Fruit fly (Drosophila melanogaster) whole organism, larva: Measurements from ENCODE around the gene Rab19.

Experiments
- noc ChIP-seq: fragments of 200-800 bp; sonication (Bioruptor generic); optimal IDR thresholded peaks from 3 replicates; lab custom pipeline; 2019; ENCODE audit warnings: missing biosample characterization, mild to moderate bottlenecking, missing genetic modification characterization, moderate library complexity

Rab19 gene

DNA sequence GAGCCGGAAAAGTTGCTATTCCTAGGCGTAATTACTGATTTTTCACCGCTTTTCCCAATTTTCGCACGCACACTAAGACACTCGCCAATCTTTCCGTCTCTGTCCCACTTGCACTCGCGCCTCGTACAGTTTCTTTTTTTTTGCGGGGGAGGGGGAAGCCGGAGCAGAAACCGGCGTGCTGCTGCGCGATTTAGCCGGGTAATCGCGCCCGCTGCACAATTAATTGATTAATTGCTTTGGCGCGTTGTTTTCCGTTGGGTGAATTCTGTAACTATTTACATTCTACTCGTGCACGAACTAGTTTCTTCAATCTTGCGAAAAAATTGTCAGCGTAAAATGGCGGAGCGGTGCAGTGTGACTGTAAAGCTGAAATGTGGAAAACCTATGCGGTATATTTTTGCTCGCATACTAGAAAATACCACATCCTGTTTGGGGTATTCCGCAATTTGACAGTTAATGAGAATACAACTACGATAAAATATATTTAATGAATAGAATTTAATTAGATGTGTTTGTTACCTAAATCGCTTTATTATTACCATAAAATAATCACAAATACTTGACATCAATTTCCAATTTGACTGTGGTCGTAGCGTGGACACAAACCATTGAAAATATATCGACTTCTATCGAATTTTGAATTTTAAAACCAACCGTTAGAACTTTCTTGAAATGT, 18.5 kb downstream of the Rab19 start, which contains the start of gene Cpsf6:
Gene Cpsf6 (minus strand): TSS at position 362 of the 676 bp plus-strand sequence.
- TF ChIP-seq noc (tag; lab: Kevin White, UChicago) = no peak

- no peak for TF ChIP-seq noc (tag; lab: Kevin White, UChicago)
Observed at dm6 chr3L:8318916-8319506, 22.2 kb downstream of the Rab19 start, which contains the start of gene CG43059. Gene CG43059, minus strand, starts transcription at chr3L:8318966.

dm6 chr3L:8320105-8320813, 23.4 kb downstream of the Rab19 start, which contains the start of gene CG13670:
Gene CG13670, plus strand, starts transcription at chr3L:8320763.
- TF ChIP-seq noc (tag; lab: Kevin White, UChicago) = no peak

DNA sequence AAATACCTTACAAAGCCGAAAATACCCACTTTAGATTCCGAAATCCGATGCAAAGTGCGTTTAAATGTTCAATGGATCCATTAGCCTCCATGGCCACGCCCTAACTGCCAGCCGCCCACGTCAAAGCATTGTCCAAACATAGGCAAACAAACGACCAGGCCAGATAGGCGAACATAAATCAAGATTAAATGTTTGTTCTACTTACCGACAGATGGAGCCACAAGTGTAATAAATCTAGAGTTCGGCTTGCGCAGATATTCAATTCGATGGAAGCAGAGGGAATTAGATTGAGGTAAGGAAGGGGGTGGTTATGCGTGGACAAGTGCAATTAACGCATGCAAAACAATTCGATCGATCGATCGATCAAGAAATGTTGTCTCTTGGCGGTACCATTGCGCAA, 27.0 kb downstream of the Rab19 start:
- TF ChIP-seq noc (tag; lab: Kevin White, UChicago) = no peak

DNA sequence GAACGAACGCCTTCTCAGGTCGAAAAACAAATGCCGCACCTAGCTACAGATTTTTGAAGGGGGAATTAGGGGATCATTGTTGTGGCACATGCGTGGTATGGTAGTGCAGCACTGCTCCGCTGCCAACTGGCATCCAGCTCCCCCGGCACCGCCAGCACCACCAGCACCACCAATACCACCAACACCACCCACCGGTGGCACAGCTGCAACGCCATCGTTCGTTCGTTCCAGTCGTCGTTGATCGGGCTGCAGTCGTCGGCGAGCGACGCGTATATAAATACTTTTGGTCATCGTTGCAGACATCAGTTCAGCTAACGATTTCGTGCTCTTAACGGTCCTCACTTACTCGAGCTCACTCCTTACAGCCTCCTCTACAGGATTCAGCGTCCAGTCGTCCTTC, 28.7 kb downstream of the Rab19 start, which contains the start of gene CG34461:
Gene CG34461 (plus strand): TSS at position 301 of the 400 bp plus-strand sequence.
- no peak for TF ChIP-seq noc (tag; lab: Kevin White, UChicago)

dm6 chr3L:8328283-8328682, 31.5 kb downstream of the Rab19 start, which contains the start of gene CG34462:
Gene CG34462, plus strand, starts transcription at chr3L:8328583.
- no peak for TF ChIP-seq noc (tag; lab: Kevin White, UChicago)

- no peak for TF ChIP-seq noc (tag; lab: Kevin White, UChicago)
Observed at dm6 chr3L:8329005-8329404, 32.2 kb downstream of the Rab19 start.

- no peak for TF ChIP-seq noc (tag; lab: Kevin White, UChicago)
Observed at dm6 chr3L:8331414-8331813, 34.6 kb downstream of the Rab19 start.

- TF ChIP-seq noc (tag; lab: Kevin White, UChicago) = no peak
Observed at dm6 chr3L:8333574-8333973, 36.8 kb downstream of the Rab19 start.

dm6 chr3L:8334338-8334737, 37.5 kb downstream of the Rab19 start:
- no peak for TF ChIP-seq noc (tag; lab: Kevin White, UChicago)

DNA sequence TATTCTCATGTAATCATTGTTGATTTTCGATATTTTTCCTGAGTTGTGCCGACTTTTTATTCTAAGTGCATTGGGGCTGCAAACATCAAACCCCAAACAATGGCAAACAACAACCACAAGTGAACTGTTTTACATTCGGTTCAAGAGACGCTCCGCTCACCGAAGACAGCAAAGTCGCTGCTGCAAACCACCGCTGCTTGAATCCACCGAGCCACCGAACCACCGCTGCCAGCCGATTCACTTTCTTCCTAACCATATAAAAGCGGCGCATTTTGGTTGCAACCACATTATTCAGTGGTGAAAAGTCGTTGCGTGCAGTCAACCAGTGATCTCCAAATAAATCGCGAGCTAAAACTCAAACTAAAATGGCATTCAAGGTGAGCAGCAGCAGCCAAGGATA, 39.6 kb downstream of the Rab19 start, which contains the start of gene Cpr66Cb:
Gene Cpr66Cb (plus strand): TSS at position 301 of the 400 bp plus-strand sequence.
- TF ChIP-seq noc (tag; lab: Kevin White, UChicago) = no peak

- no peak for TF ChIP-seq noc (tag; lab: Kevin White, UChicago)
Observed at dm6 chr3L:8338921-8339320, 42.1 kb downstream of the Rab19 start, which contains the start of gene Pex2. Gene Pex2, plus strand, starts transcription at chr3L:8339051.

DNA sequence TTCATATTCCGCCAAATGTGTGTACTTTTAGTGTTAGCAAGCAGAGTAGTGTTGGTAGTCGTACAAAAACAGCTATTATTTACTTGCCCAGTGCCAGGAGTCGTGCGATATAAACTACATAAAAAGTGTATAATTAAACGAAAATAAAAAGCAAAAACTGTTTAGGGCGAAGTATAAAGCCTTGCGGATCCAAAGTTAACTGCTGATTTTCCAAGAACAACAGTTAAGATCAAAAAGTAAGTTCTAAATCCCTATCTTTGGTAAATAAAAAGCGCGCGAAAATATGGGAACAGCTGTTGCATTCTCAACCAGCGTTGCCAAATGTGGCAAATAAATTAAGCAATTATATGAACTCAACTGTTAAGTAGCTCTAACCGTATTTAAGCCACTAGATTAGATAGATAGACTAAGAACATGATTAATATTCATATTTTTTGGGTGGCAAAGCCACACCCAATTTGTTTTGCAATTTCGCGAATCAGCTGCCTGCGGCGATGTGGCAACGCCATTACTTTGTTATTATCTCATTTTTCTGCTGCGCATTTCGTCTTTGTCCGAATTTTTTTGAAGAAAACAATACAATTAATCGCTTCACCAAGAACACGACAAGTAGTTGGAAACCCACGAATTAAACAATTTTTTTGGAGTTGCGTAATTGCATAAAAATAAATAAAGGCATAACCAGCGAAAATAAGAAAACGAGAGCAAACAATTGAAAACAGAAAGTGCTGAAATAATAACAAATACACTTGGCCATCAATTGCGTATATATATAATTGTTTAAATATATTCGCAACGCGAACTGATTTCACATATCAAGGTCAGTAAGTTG, 43.7 kb downstream of the Rab19 start, which contains the start of the genes Prim1 and CG7083:
Gene Prim1 (plus strand): TSS at position 51 of the 832 bp plus-strand sequence.
Gene CG7083 (plus strand): TSS at position 522 of the 832 bp plus-strand sequence.
- peak; percentile 18 for TF ChIP-seq noc (tag; lab: Kevin White, UChicago)

- no peak for TF ChIP-seq noc (tag; lab: Kevin White, UChicago)
Observed at dm6 chr3L:8345182-8345581, 48.4 kb downstream of the Rab19 start.
